Worm (Caenorhabditis elegans) whole organism, young adult: ENCODE data around the gene F25G6.8.
A peak's percentile ranks its signal among the peaks of the same experiment; 100 is the strongest.

Experiments
- B0035.1 ChIP-seq: sonication (generic microtip); optimal IDR thresholded peaks from 2 replicates; lab custom pipeline; 2016; ENCODE audit warnings: missing genetic modification characterization, mild to moderate bottlenecking, missing compliant biosample characterization, missing genotype, missing genetic modification reagents
- C06A6.2 ChIP-seq: fragments of 200-800 bp; sonication (Bioruptor generic); conservative IDR thresholded peaks from 2 replicates; pipeline ENCODE4 v1.3.6; 2022; ENCODE audit warnings: missing genetic modification characterization, missing compliant biosample characterization
- C17E4.6 ChIP-seq: fragments of 200-800 bp; sonication (Bioruptor generic); IDR thresholded peaks from 2 replicates; pipeline ENCODE4 v1.3.6; 2022; ENCODE audit warnings: missing genetic modification reagents, missing genetic modification characterization, missing compliant biosample characterization
- D2030.7 ChIP-seq: fragments of 200-800 bp; sonication (Bioruptor generic); IDR thresholded peaks from 2 replicates; pipeline ENCODE4 v1.3.6; 2022; ENCODE audit warnings: missing genetic modification reagents, missing genetic modification characterization, missing compliant biosample characterization
- F23B12.7 ChIP-seq: sonication (generic microtip); optimal IDR thresholded peaks from 2 replicates; lab custom pipeline; 2017; ENCODE audit warnings: missing genetic modification characterization, mild to moderate bottlenecking, missing compliant biosample characterization, antibody characterized with exemption, moderate library complexity; ENCODE audit not compliant: insufficient read depth
- F33H1.4 ChIP-seq: fragments of 200-800 bp; sonication (Bioruptor generic); IDR thresholded peaks from 2 replicates; pipeline ENCODE4 v1.3.6; 2022; ENCODE audit warnings: missing genetic modification reagents, missing genetic modification characterization, missing compliant biosample characterization
- F37B4.10 ChIP-seq: fragments of 200-800 bp; sonication (Bioruptor generic); IDR thresholded peaks from 2 replicates; pipeline ENCODE4 v1.3.6; 2022; ENCODE audit warnings: missing genetic modification characterization, missing compliant biosample characterization
- F57A8.1 ChIP-seq: fragments of 200-800 bp; sonication (Bioruptor generic); optimal IDR thresholded peaks from 2 replicates; lab custom pipeline; 2018; ENCODE audit warnings: mild to moderate bottlenecking, missing genetic modification characterization, moderate library complexity, missing compliant biosample characterization
- K11D2.4 ChIP-seq: fragments of 200-800 bp; sonication (Bioruptor generic); IDR thresholded peaks from 2 replicates; pipeline ENCODE4 v1.3.6; 2022; ENCODE audit warnings: missing genetic modification reagents, missing genetic modification characterization, missing compliant biosample characterization
- Y53F4B.3 ChIP-seq: fragments of 200-800 bp; sonication (Bioruptor generic); IDR thresholded peaks from 2 replicates; pipeline ENCODE4 v1.3.6; 2022; ENCODE audit warnings: missing genetic modification reagents, missing genetic modification characterization, missing compliant biosample characterization
- Y79H2A.3 ChIP-seq: fragments of 200-800 bp; sonication (Bioruptor generic); conservative IDR thresholded peaks from 2 replicates; pipeline ENCODE4 v1.3.6; 2022; ENCODE audit warnings: missing genetic modification reagents, missing genetic modification characterization, missing compliant biosample characterization
- ZK185.1 ChIP-seq: sonication (generic microtip); optimal IDR thresholded peaks from 2 replicates; lab custom pipeline; 2016; ENCODE audit warnings: mild to moderate bottlenecking, missing genetic modification characterization, missing compliant biosample characterization; ENCODE audit not compliant: poor library complexity, severe bottlenecking
- aptf-2 ChIP-seq: fragments of 200-800 bp; sonication (Bioruptor generic); conservative IDR thresholded peaks from 2 replicates; pipeline ENCODE4 v1.3.6; 2022; ENCODE audit warnings: missing genetic modification reagents, missing genetic modification characterization, missing compliant biosample characterization
- attf-3 ChIP-seq: fragments of 200-800 bp; sonication (Bioruptor generic); conservative IDR thresholded peaks from 2 replicates; pipeline ENCODE4 v1.3.6; 2022; ENCODE audit warnings: missing genetic modification reagents, missing genetic modification characterization, missing compliant biosample characterization
- bed-1 ChIP-seq: fragments of 200-800 bp; sonication (Bioruptor generic); IDR thresholded peaks from 2 replicates; pipeline ENCODE4 v1.3.6; 2022; ENCODE audit warnings: missing genetic modification reagents, missing genetic modification characterization, missing compliant biosample characterization
- bed-2 ChIP-seq: fragments of 200-800 bp; sonication (Bioruptor generic); IDR thresholded peaks from 2 replicates; pipeline ENCODE4 v1.3.6; 2022; ENCODE audit warnings: missing genetic modification reagents, missing genetic modification characterization, missing compliant biosample characterization
- ccch-3 ChIP-seq: fragments of 200-800 bp; sonication (Bioruptor generic); optimal IDR thresholded peaks from 2 replicates; lab custom pipeline; 2018; ENCODE audit warnings: mild to moderate bottlenecking, missing genetic modification characterization, missing compliant biosample characterization
- cebp-2 ChIP-seq: fragments of 200-800 bp; sonication (Bioruptor generic); IDR thresholded peaks from 2 replicates; pipeline ENCODE4 v1.3.6; 2022; ENCODE audit warnings: missing genetic modification characterization, missing compliant biosample characterization
- ceh-100 ChIP-seq: fragments of 200-800 bp; sonication (Bioruptor generic); IDR thresholded peaks from 2 replicates; pipeline ENCODE4 v1.3.6; 2022; ENCODE audit warnings: missing genetic modification reagents, missing genetic modification characterization, missing compliant biosample characterization
- ceh-58 ChIP-seq: fragments of 200-800 bp; sonication (Bioruptor generic); IDR thresholded peaks from 2 replicates; pipeline ENCODE4 v1.3.6; 2022; ENCODE audit warnings: missing genetic modification characterization, missing compliant biosample characterization
- die-1 ChIP-seq: sonication (generic microtip); optimal IDR thresholded peaks from 2 replicates; lab custom pipeline; 2016; ENCODE audit warnings: missing genotype, mild to moderate bottlenecking, missing genetic modification characterization, missing compliant biosample characterization
- dox-1 ChIP-seq: fragments of 200-800 bp; sonication (Bioruptor generic); IDR thresholded peaks from 2 replicates; pipeline ENCODE4 v1.3.6; 2022; ENCODE audit warnings: missing genetic modification reagents, missing genetic modification characterization, missing compliant biosample characterization
- dpff-1 ChIP-seq: sonication (generic microtip); optimal IDR thresholded peaks from 2 replicates; lab custom pipeline; 2017; ENCODE audit warnings: mild to moderate bottlenecking, missing genetic modification characterization, missing compliant biosample characterization
- dpl-1 ChIP-seq: fragments of 150-350 bp; optimal IDR thresholded peaks from 2 replicates; lab custom pipeline; 2014; ENCODE audit warnings: missing biosample characterization, missing genetic modification reagents, missing genetic modification characterization
- ets-4 ChIP-seq: fragments of 200-800 bp; sonication (Bioruptor generic); optimal IDR thresholded peaks from 2 replicates; lab custom pipeline; 2018; ENCODE audit warnings: mild to moderate bottlenecking, missing genetic modification characterization, missing compliant biosample characterization
- fkh-3 ChIP-seq: sonication (generic microtip); optimal IDR thresholded peaks from 2 replicates; lab custom pipeline; 2016; ENCODE audit warnings: mild to moderate bottlenecking, missing genetic modification characterization, missing compliant biosample characterization
- gei-17 ChIP-seq: fragments of 200-800 bp; sonication (Bioruptor generic); optimal IDR thresholded peaks from 2 replicates; lab custom pipeline; 2018; ENCODE audit warnings: mild to moderate bottlenecking, missing genetic modification characterization, missing compliant biosample characterization
- him-1 ChIP-seq: sonication (generic microtip); optimal IDR thresholded peaks from 2 replicates; lab custom pipeline; 2016; ENCODE audit warnings: missing genotype, missing genetic modification reagents, missing genetic modification characterization, missing compliant biosample characterization
- hlh-26 ChIP-seq: fragments of 200-800 bp; sonication (Bioruptor generic); conservative IDR thresholded peaks from 2 replicates; pipeline ENCODE4 v1.3.6; 2022; ENCODE audit warnings: missing genetic modification reagents, missing genetic modification characterization, missing compliant biosample characterization
- hmg-1.2 ChIP-seq: fragments of 200-800 bp; sonication (Bioruptor generic); IDR thresholded peaks from 2 replicates; pipeline ENCODE4 v1.3.6; 2022; ENCODE audit warnings: missing genetic modification reagents, missing genetic modification characterization, missing compliant biosample characterization
- lsy-27 ChIP-seq: sonication (generic microtip); optimal IDR thresholded peaks from 2 replicates; lab custom pipeline; 2017; ENCODE audit warnings: missing genetic modification characterization, mild to moderate bottlenecking, missing compliant biosample characterization, antibody characterized with exemption, missing genotype, borderline replicate concordance; ENCODE audit not compliant: insufficient read depth
- madf-3 ChIP-seq: fragments of 200-800 bp; sonication (Bioruptor generic); IDR thresholded peaks from 2 replicates; pipeline ENCODE4 v1.3.6; 2022; ENCODE audit warnings: missing genetic modification reagents, missing genetic modification characterization, missing compliant biosample characterization
- madf-8 ChIP-seq: fragments of 200-800 bp; sonication (Bioruptor generic); conservative IDR thresholded peaks from 2 replicates; pipeline ENCODE4 v1.3.6; 2022; ENCODE audit warnings: missing genetic modification reagents, missing genetic modification characterization, missing compliant biosample characterization
- mel-28 ChIP-seq: sonication (generic microtip); optimal IDR thresholded peaks from 2 replicates; lab custom pipeline; 2016; ENCODE audit warnings: borderline replicate concordance, mild to moderate bottlenecking, missing genetic modification characterization, missing compliant biosample characterization
- nfya-1 ChIP-seq: sonication (generic microtip); optimal IDR thresholded peaks from 2 replicates; lab custom pipeline; 2017; ENCODE audit warnings: antibody characterized with exemption, missing compliant biosample characterization, missing genetic modification characterization, borderline replicate concordance; ENCODE audit not compliant: insufficient read depth
- nhr-80 ChIP-seq: sonication (generic microtip); optimal IDR thresholded peaks from 2 replicates; lab custom pipeline; 2016; ENCODE audit warnings: missing genetic modification characterization, missing compliant biosample characterization
- rcor-1 ChIP-seq: fragments of 200-800 bp; sonication (Bioruptor generic); IDR thresholded peaks from 2 replicates; pipeline ENCODE4 v1.3.6; 2022; ENCODE audit warnings: missing genetic modification reagents, missing genetic modification characterization, missing compliant biosample characterization
- rpc-1 ChIP-seq, 2 experiments: fragments of 150-350 bp in 1 of 2; sonication (generic microtip) in 1 of 2; optimal IDR thresholded peaks; 2 replicates each; lab custom pipeline; 2014 to 2018; ENCODE audit warnings: missing biosample characterization in 1 of 2, missing genetic modification characterization in 1 of 2, missing genetic modification reagents in 1 of 2, missing genotype in 1 of 2
- snpc-1.3 ChIP-seq: sonication (generic microtip); optimal IDR thresholded peaks from 2 replicates; lab custom pipeline; 2017; ENCODE audit warnings: missing genetic modification characterization, mild to moderate bottlenecking, missing compliant biosample characterization, antibody characterized with exemption, moderate library complexity, missing genotype, missing genetic modification reagents; ENCODE audit not compliant: insufficient read depth
- tbx-9 ChIP-seq: sonication (generic microtip); optimal IDR thresholded peaks from 2 replicates; lab custom pipeline; 2016; ENCODE audit warnings: borderline replicate concordance, missing genetic modification characterization, inconsistent platforms, missing compliant biosample characterization
- tlf-1 ChIP-seq: fragments of 200-800 bp; sonication (Bioruptor generic); optimal IDR thresholded peaks from 2 replicates; lab custom pipeline; 2018; ENCODE audit warnings: mild to moderate bottlenecking, missing genetic modification characterization, missing compliant biosample characterization
- unc-62 ChIP-seq: fragments of 150-350 bp; optimal IDR thresholded peaks from 2 replicates; lab custom pipeline; 2014; ENCODE audit warnings: missing biosample characterization, missing genetic modification reagents, missing genetic modification characterization
- xnd-1 ChIP-seq: sonication (generic microtip); optimal IDR thresholded peaks from 2 replicates; lab custom pipeline; 2016; ENCODE audit warnings: missing genotype, missing genetic modification reagents, missing genetic modification characterization, missing compliant biosample characterization
- ztf-22 ChIP-seq: fragments of 200-800 bp; sonication (Bioruptor generic); optimal IDR thresholded peaks from 2 replicates; lab custom pipeline; 2018; ENCODE audit warnings: mild to moderate bottlenecking, missing genetic modification characterization, moderate library complexity, missing compliant biosample characterization
- ztf-25 ChIP-seq: fragments of 200-800 bp; sonication (Bioruptor generic); IDR thresholded peaks from 2 replicates; pipeline ENCODE4 v1.3.6; 2022; ENCODE audit warnings: missing genetic modification reagents, missing genetic modification characterization, missing compliant biosample characterization
- ztf-26 ChIP-seq: sonication (generic microtip); optimal IDR thresholded peaks from 2 replicates; lab custom pipeline; 2017; ENCODE audit warnings: missing genetic modification characterization, missing compliant biosample characterization
- ztf-28 ChIP-seq: fragments of 200-800 bp; sonication (Bioruptor generic); IDR thresholded peaks from 2 replicates; pipeline ENCODE4 v1.3.6; 2022; ENCODE audit warnings: missing genetic modification reagents, missing genetic modification characterization, missing compliant biosample characterization

F25G6.8 gene

DNA sequence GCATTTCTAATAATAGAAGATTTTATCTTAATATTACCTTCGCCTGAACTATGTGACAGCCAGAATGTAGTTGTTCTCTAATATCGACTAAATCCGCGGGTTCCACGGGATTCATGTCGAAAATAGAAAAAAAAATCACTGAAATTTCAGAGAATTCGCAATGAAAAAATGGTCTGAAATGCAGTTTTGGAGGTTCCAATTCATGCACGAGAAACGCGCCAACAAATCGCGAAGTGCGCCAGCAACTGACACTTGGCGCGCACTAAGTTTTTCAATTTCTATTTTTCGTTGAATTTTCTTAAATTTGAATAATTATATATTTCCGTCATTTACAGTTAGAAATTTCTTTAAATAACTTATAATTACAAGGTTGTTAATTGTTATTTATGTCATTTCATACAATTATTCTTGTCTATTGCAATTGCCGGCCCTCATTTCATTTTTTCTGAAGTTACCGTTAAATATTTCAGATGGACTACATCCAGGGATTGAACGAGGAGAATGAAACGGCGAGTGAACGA is 4.9 kb upstream of the F25G6.8 start, which contains the start of the genes F25G6.9 and symk-1 (continued):
- TF ChIP-seq bed-2 (no peak), dox-1 (GFP tag; lab: Robert Waterston, UW) (peak; percentile 55; the same call in 1 of the 2 replicates), rpc-1 (optimal IDR thresholded peaks at IDR 0.05; lab: Kevin White, UChicago) (no peak), rpc-1 (tag; optimal IDR thresholded peaks at IDR 0.05; lab: Kevin White, UChicago) (no peak), xnd-1 (tag; lab: Kevin White, UChicago) (peak; percentile 27), ztf-22 (GFP tag; lab: Kevin White, UChicago) (no peak), F57A8.1 (GFP tag; lab: Kevin White, UChicago) (no peak), B0035.1 (no peak), tbx-9 (tag; lab: Kevin White, UChicago) (no peak), bed-1 (no peak), F33H1.4 (GFP tag; lab: Robert Waterston, UW) (peak; percentile 42), ZK185.1 (tag; lab: Kevin White, UChicago) (peak; percentile 45), hmg-1.2 (GFP tag; lab: Robert Waterston, UW) (peak; percentile 26; the same call in 1 of the 2 replicates), C17E4.6 (GFP tag; lab: Robert Waterston, UW) (no peak), Y53F4B.3 (GFP tag; lab: Robert Waterston, UW) (no peak), ztf-28 (GFP tag; lab: Robert Waterston, UW) (no peak), ets-4 (no peak), rcor-1 (GFP tag; lab: Robert Waterston, UW) (peak; percentile 60; the same call in 1 of the 2 replicates), dpl-1 (GFP tag; lab: Kevin White, UChicago) (no peak), madf-8 (GFP tag; lab: Robert Waterston, UW) (no peak), him-1 (tag; lab: Kevin White, UChicago) (no peak), die-1 (tag; lab: Kevin White, UChicago) (no peak), ztf-26 (tag; lab: Kevin White, UChicago) (no peak), D2030.7 (GFP tag; lab: Robert Waterston, UW) (peak; percentile 23; the same call in 1 of the 2 replicates), ceh-100 (GFP tag; lab: Robert Waterston, UW) (no peak), cebp-2 (GFP tag; lab: Robert Waterston, UW) (no peak), attf-3 (GFP tag; lab: Robert Waterston, UW) (no peak), Y79H2A.3 (no peak), F37B4.10 (GFP tag; lab: Robert Waterston, UW) (no peak), ztf-25 (GFP tag; lab: Robert Waterston, UW) (no peak), aptf-2 (GFP tag; lab: Robert Waterston, UW) (no peak), unc-62 (GFP tag; lab: Kevin White, UChicago) (no peak), gei-17 (GFP tag; lab: Kevin White, UChicago) (no peak), dpff-1 (tag; lab: Kevin White, UChicago) (no peak), snpc-1.3 (no peak), ceh-58 (GFP tag; lab: Robert Waterston, UW) (no peak), nfya-1 (no peak), hlh-26 (GFP tag; lab: Robert Waterston, UW) (no peak), lsy-27 (no peak)

DNA sequence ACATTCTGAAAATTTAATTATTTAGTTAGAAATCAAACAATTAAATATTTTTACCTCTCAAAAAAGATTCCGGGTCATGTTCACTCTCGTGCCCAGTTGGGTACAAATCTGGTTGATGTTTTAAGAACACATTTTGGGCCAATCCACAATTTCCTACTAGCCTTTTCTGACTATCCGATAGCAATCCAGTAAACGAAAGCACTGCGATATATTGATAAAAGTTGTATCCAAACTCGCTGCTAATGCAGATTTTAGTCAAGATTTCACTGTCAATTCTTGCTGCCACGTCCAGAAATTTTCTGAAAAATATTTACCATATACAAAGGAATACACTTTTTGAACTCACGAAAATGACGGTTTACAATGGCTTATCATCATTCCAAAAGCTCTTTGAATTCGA is 4.2 kb upstream of the F25G6.8 start:
- TF ChIP-seq die-1 (tag; lab: Kevin White, UChicago) (no peak), mel-28 (no peak), F23B12.7 (tag; lab: Kevin White, UChicago) (no peak), madf-3 (GFP tag; lab: Robert Waterston, UW) (no peak), nhr-80 (tag; lab: Kevin White, UChicago) (no peak), rcor-1 (GFP tag; lab: Robert Waterston, UW) (no peak), ccch-3 (no peak), lsy-27 (no peak), fkh-3 (tag; lab: Kevin White, UChicago) (no peak), tlf-1 (no peak), ztf-28 (GFP tag; lab: Robert Waterston, UW) (no peak), C06A6.2 (GFP tag; lab: Robert Waterston, UW) (no peak), K11D2.4 (GFP tag; lab: Robert Waterston, UW) (no peak), xnd-1 (tag; lab: Kevin White, UChicago) (no peak)
